Fruit fly (Drosophila melanogaster) whole organism, pupa: ENCODE measurements around the gene scramb2.

Experiments
- CG10348 ChIP-seq: fragments of 200-800 bp; sonication (Bioruptor generic); IDR thresholded peaks from 2 replicates; pipeline ENCODE4 v1.3.6; 2022; ENCODE audit warnings: missing biosample characterization, missing genetic modification characterization
- CG12605 ChIP-seq: fragments of 200-800 bp; sonication (Bioruptor generic); IDR thresholded peaks from 2 replicates; pipeline ENCODE4 v1.3.6; 2022; ENCODE audit warnings: missing biosample characterization, missing genetic modification characterization
- CG13204 ChIP-seq: fragments of 200-800 bp; sonication (Bioruptor generic); optimal IDR thresholded peaks from 2 replicates; lab custom pipeline; 2018; ENCODE audit warnings: missing biosample characterization, mild to moderate bottlenecking, missing genetic modification characterization, moderate library complexity
- CG14655 ChIP-seq: fragments of 200-800 bp; sonication (Bioruptor generic); optimal IDR thresholded peaks from 3 replicates; lab custom pipeline; 2017; ENCODE audit warnings: mild to moderate bottlenecking, missing biosample characterization, missing genetic modification reagents, missing genetic modification characterization
- CG15710 ChIP-seq: fragments of 200-800 bp; sonication (Bioruptor generic); optimal IDR thresholded peaks from 2 replicates; lab custom pipeline; 2018; ENCODE audit warnings: missing biosample characterization, mild to moderate bottlenecking, missing genetic modification characterization, moderate library complexity
- CG17806 ChIP-seq: fragments of 200-800 bp; sonication (Bioruptor generic); optimal IDR thresholded peaks from 2 replicates; lab custom pipeline; 2018; ENCODE audit warnings: missing biosample characterization, mild to moderate bottlenecking, missing genetic modification characterization, moderate library complexity
- CG32121 ChIP-seq: fragments of 200-800 bp; sonication (Bioruptor generic); IDR thresholded peaks from 2 replicates; pipeline ENCODE4 v1.3.6; 2022; ENCODE audit warnings: missing biosample characterization, missing genetic modification characterization
- CG34367 ChIP-seq: fragments of 200-800 bp; sonication (Bioruptor generic); optimal IDR thresholded peaks from 2 replicates; lab custom pipeline; 2018; ENCODE audit warnings: missing biosample characterization, mild to moderate bottlenecking, missing genetic modification characterization
- CG4496 ChIP-seq: fragments of 200-800 bp; sonication (Bioruptor generic); IDR thresholded peaks from 3 replicates; pipeline ENCODE4 v1.3.6; 2022; ENCODE audit warnings: missing biosample characterization, missing genetic modification characterization
- CG8159 ChIP-seq: fragments of 200-800 bp; sonication (Bioruptor generic); optimal IDR thresholded peaks from 3 replicates; lab custom pipeline; 2018; ENCODE audit warnings: missing biosample characterization, mild to moderate bottlenecking, missing genetic modification characterization, moderate library complexity
- CG8301 ChIP-seq: fragments of 200-800 bp; sonication (Bioruptor generic); optimal IDR thresholded peaks from 2 replicates; lab custom pipeline; 2018; ENCODE audit warnings: missing biosample characterization, mild to moderate bottlenecking, missing genetic modification characterization
- CG9948 ChIP-seq: fragments of 200-800 bp; sonication (Bioruptor generic); optimal IDR thresholded peaks from 2 replicates; lab custom pipeline; 2018; ENCODE audit warnings: missing biosample characterization, mild to moderate bottlenecking, missing genetic modification characterization, moderate library complexity
- D1 ChIP-seq: fragments of 200-800 bp; sonication (Bioruptor generic); optimal IDR thresholded peaks from 2 replicates; lab custom pipeline; 2018; ENCODE audit warnings: missing biosample characterization, mild to moderate bottlenecking, missing genetic modification characterization, moderate library complexity
- EcR ChIP-seq: fragments of 200-800 bp; sonication (Bioruptor generic); optimal IDR thresholded peaks from 3 replicates; lab custom pipeline; 2019; ENCODE audit warnings: missing biosample characterization, missing genetic modification characterization, mild to moderate bottlenecking, moderate library complexity, missing genetic modification reagents
- Ets98B ChIP-seq: fragments of 200-800 bp; sonication (Bioruptor generic); IDR thresholded peaks from 2 replicates; pipeline ENCODE4 v1.3.6; 2022; ENCODE audit warnings: missing biosample characterization, missing genetic modification characterization
- Pif1A ChIP-seq: fragments of 200-800 bp; sonication (Bioruptor generic); optimal IDR thresholded peaks from 3 replicates; lab custom pipeline; 2016; ENCODE audit warnings: missing biosample characterization, missing genetic modification characterization
- Pif1B ChIP-seq: fragments of 200-800 bp; sonication (Bioruptor generic); optimal IDR thresholded peaks from 3 replicates; lab custom pipeline; 2016; ENCODE audit warnings: missing biosample characterization, missing genetic modification characterization
- Snoo ChIP-seq: fragments of 200-800 bp; sonication (Bioruptor generic); optimal IDR thresholded peaks from 3 replicates; lab custom pipeline; 2017; ENCODE audit warnings: missing biosample characterization, mild to moderate bottlenecking, missing genetic modification characterization, inconsistent platforms
- fd96Ca ChIP-seq: fragments of 200-800 bp; sonication (Bioruptor generic); IDR thresholded peaks from 3 replicates; pipeline ENCODE4 v1.3.6; 2022; ENCODE audit warnings: missing biosample characterization, missing genetic modification characterization
- gl ChIP-seq: fragments of 200-800 bp; sonication (Bioruptor generic); optimal IDR thresholded peaks from 2 replicates; lab custom pipeline; 2018; ENCODE audit warnings: missing biosample characterization, mild to moderate bottlenecking, missing genetic modification characterization
- rn ChIP-seq: fragments of 200-800 bp; sonication (Bioruptor generic); IDR thresholded peaks from 2 replicates; pipeline ENCODE4 v1.3.6; 2022; ENCODE audit warnings: missing biosample characterization, missing genetic modification characterization

scramb2 gene

dm6 chr3L:3079156-3079495 lies 32.5 kb upstream of the scramb2 start:
- no peak for TF ChIP-seq Pif1A (GFP tag; lab: Kevin White, UChicago)
- TF ChIP-seq CG8159 = no peak
- no peak for TF ChIP-seq CG10348 (GFP tag; lab: Robert Waterston, UW)
- TF ChIP-seq EcR (GFP tag; lab: Kevin White, UChicago) = no peak
- TF ChIP-seq D1 (tag; lab: Kevin White, UChicago) = no peak

- TF ChIP-seq CG8301 (tag; lab: Kevin White, UChicago) (peak; percentile 56), CG8159 (peak; percentile 55), CG14655 (GFP tag; lab: Kevin White, UChicago) (peak; percentile 32), D1 (tag; lab: Kevin White, UChicago) (no peak), EcR (GFP tag; lab: Kevin White, UChicago) (no peak), Pif1A (GFP tag; lab: Kevin White, UChicago) (peak; percentile 12), CG9948 (peak; percentile 28), rn (GFP tag; lab: Robert Waterston, UW) (no peak), CG4496 (no peak; the same call in 2 of the 3 replicates), CG32121 (GFP tag; lab: Robert Waterston, UW) (no peak), Snoo (tag; lab: Kevin White, UChicago) (peak; percentile 46), CG12605 (GFP tag; lab: Robert Waterston, UW) (no peak), gl (tag; lab: Kevin White, UChicago) (no peak), CG34367 (tag; lab: Kevin White, UChicago) (no peak), CG13204 (GFP tag; lab: Kevin White, UChicago) (no peak), Pif1B (no peak), Ets98B (GFP tag; lab: Robert Waterston, UW) (no peak), CG10348 (GFP tag; lab: Robert Waterston, UW) (no peak), CG15710 (tag; lab: Kevin White, UChicago) (peak; percentile 47), CG17806 (tag; lab: Kevin White, UChicago) (peak; percentile 16), fd96Ca (GFP tag; lab: Robert Waterston, UW) (no peak)
Observed at dm6 chr3L:3078398-3079155, 32.0 kb upstream of the scramb2 start.

dm6 chr3L:3077568-3078107 lies 31.0 kb upstream of the scramb2 start:
- peak; percentile 57 for TF ChIP-seq EcR (GFP tag; lab: Kevin White, UChicago)
- TF ChIP-seq CG15710 (tag; lab: Kevin White, UChicago) = peak; percentile 65
- TF ChIP-seq CG4496 = peak; percentile 81
- TF ChIP-seq Snoo (tag; lab: Kevin White, UChicago) = peak; percentile 27
- TF ChIP-seq Ets98B (GFP tag; lab: Robert Waterston, UW) = peak; percentile 78
- TF ChIP-seq fd96Ca (GFP tag; lab: Robert Waterston, UW) = peak; percentile 74
- TF ChIP-seq CG8301 (tag; lab: Kevin White, UChicago) = peak; percentile 16
- TF ChIP-seq CG34367 (tag; lab: Kevin White, UChicago) = peak; percentile 65
- peak; percentile 9 for TF ChIP-seq CG9948
- TF ChIP-seq CG8159 = peak; percentile 31
- peak; percentile 23 for TF ChIP-seq CG17806 (tag; lab: Kevin White, UChicago)
- peak; percentile 4 for TF ChIP-seq D1 (tag; lab: Kevin White, UChicago)
- peak; percentile 91 for TF ChIP-seq CG13204 (GFP tag; lab: Kevin White, UChicago)
- TF ChIP-seq CG12605 (GFP tag; lab: Robert Waterston, UW) = peak; percentile 92
- TF ChIP-seq Pif1B = peak; percentile 42
- no peak for TF ChIP-seq CG10348 (GFP tag; lab: Robert Waterston, UW)
- TF ChIP-seq CG14655 (GFP tag; lab: Kevin White, UChicago) = peak; percentile 27
- TF ChIP-seq rn (GFP tag; lab: Robert Waterston, UW) = peak; percentile 6; the same call in 1 of the 2 replicates
- peak; percentile 50 for TF ChIP-seq gl (tag; lab: Kevin White, UChicago)
- peak; percentile 58 for TF ChIP-seq Pif1A (GFP tag; lab: Kevin White, UChicago)
- peak; percentile 64; the same call in 1 of the 2 replicates for TF ChIP-seq CG32121 (GFP tag; lab: Robert Waterston, UW)
- TF ChIP-seq, all 21 proteins: peak for 20

- TF ChIP-seq CG8159 (no peak), Pif1A (GFP tag; lab: Kevin White, UChicago) (no peak), CG32121 (GFP tag; lab: Robert Waterston, UW) (no peak; the same call in 1 of the 2 replicates), CG12605 (GFP tag; lab: Robert Waterston, UW) (no peak), CG34367 (tag; lab: Kevin White, UChicago) (no peak), Snoo (tag; lab: Kevin White, UChicago) (no peak), CG15710 (tag; lab: Kevin White, UChicago) (no peak), Pif1B (no peak), D1 (tag; lab: Kevin White, UChicago) (no peak), CG9948 (no peak), CG4496 (no peak), CG8301 (tag; lab: Kevin White, UChicago) (no peak), fd96Ca (GFP tag; lab: Robert Waterston, UW) (no peak), CG10348 (GFP tag; lab: Robert Waterston, UW) (no peak)
Observed at dm6 chr3L:3076954-3077353, 30.3 kb upstream of the scramb2 start.

- no peak for TF ChIP-seq CG13204 (GFP tag; lab: Kevin White, UChicago)
- peak; percentile 84 for TF ChIP-seq EcR (GFP tag; lab: Kevin White, UChicago)
- TF ChIP-seq CG9948 = no peak
- TF ChIP-seq Pif1B = no peak
- no peak for TF ChIP-seq CG8159
- TF ChIP-seq Ets98B (GFP tag; lab: Robert Waterston, UW) = no peak
Observed at dm6 chr3L:3074805-3075204, 28.2 kb upstream of the scramb2 start.
